Worm (Caenorhabditis elegans) whole organism, L2 larva: ENCODE data around the gene F49C12.7.

ENCODE experiments used
- R02D3.7 ChIP-seq: fragments of 150-350 bp; optimal IDR thresholded peaks from 2 replicates; lab custom pipeline; 2014; ENCODE audit warnings: missing biosample characterization, missing genetic modification characterization
- Y55F3AM.14 ChIP-seq: fragments of 200-800 bp; sonication (Bioruptor generic); optimal IDR thresholded peaks from 2 replicates; lab custom pipeline; 2018; ENCODE audit warnings: mild to moderate bottlenecking, missing genetic modification characterization, missing compliant biosample characterization
- alr-1 ChIP-seq: fragments of 150-350 bp; optimal IDR thresholded peaks from 2 replicates; lab custom pipeline; 2014; ENCODE audit warnings: missing biosample characterization, missing genetic modification characterization
- aly-2 ChIP-seq: fragments of 150-350 bp; optimal IDR thresholded peaks from 2 replicates; lab custom pipeline; 2014; ENCODE audit warnings: missing biosample characterization, missing genetic modification characterization
- ama-1 ChIP-seq: fragments of 150-350 bp; optimal IDR thresholded peaks from 2 replicates; lab custom pipeline; 2018; ENCODE audit warnings: inconsistent platforms
- ceh-16 ChIP-seq: fragments of 150-350 bp; optimal IDR thresholded peaks from 2 replicates; lab custom pipeline; 2014; ENCODE audit warnings: missing biosample characterization, missing genetic modification characterization
- elt-1 ChIP-seq: fragments of 150-350 bp; optimal IDR thresholded peaks from 2 replicates; lab custom pipeline; 2014; ENCODE audit warnings: missing biosample characterization, missing genetic modification characterization
- elt-3 ChIP-seq: sonication (generic microtip); optimal IDR thresholded peaks from 2 replicates; lab custom pipeline; 2017; ENCODE audit warnings: missing biosample characterization, missing genetic modification characterization
- fos-1 ChIP-seq: fragments of 150-350 bp; optimal IDR thresholded peaks from 2 replicates; lab custom pipeline; 2014; ENCODE audit warnings: missing biosample characterization, missing genetic modification characterization
- lin-39 ChIP-seq: fragments of 150-350 bp; optimal IDR thresholded peaks from 2 replicates; lab custom pipeline; 2014; ENCODE audit warnings: missing biosample characterization, missing genetic modification reagents, missing genetic modification characterization
- nhr-237 ChIP-seq: fragments of 150-350 bp; optimal IDR thresholded peaks from 2 replicates; lab custom pipeline; 2014; ENCODE audit warnings: missing biosample characterization, missing genetic modification characterization
- zag-1 ChIP-seq: fragments of 150-350 bp; optimal IDR thresholded peaks from 2 replicates; lab custom pipeline; 2014; ENCODE audit warnings: missing biosample characterization, missing genetic modification characterization
- ztf-11 ChIP-seq: sonication (generic microtip); optimal IDR thresholded peaks from 2 replicates; lab custom pipeline; 2017; ENCODE audit warnings: missing biosample characterization, missing genetic modification characterization

DNA sequence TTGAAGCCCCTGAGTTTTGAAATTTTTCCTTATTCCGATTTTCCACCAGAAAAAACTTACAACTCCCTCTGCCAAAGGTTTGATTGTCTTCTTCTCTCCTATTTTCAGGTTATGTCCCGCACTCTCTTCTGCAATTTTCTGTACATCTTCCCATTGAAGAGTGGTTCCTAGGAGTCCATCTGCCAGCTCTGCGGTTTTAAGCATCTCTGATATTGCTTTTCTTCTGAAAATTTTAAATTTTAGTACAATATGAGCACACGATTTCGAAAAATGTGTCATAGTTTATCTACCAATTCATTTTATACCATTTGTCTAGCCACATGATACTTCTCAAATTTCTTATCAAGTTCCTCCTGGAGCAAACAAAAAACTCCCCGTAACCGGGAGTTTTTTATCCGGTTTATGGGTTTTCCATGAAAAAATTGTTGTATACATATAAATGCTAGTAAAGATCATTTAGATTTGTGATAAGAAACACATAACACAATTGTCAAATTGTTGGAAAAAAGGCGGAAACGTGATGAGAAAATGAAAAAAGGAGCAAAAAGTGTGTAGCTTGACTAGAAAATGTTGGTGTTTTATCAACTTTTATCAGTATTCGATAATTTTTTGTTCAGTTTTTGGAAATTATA is 1.7 kb downstream of the F49C12.7 start:
- TF ChIP-seq nhr-237 (tag; lab: Kevin White, UChicago) (no peak), elt-1 (tag; lab: Kevin White, UChicago) (no peak), fos-1 (peak; percentile 50), ceh-16 (tag; lab: Kevin White, UChicago) (no peak), R02D3.7 (no peak), elt-3 (tag; lab: Kevin White, UChicago) (no peak), alr-1 (tag; lab: Kevin White, UChicago) (no peak), ztf-11 (tag; lab: Kevin White, UChicago) (no peak), ama-1 (lab: Kevin White, UChicago) (no peak), aly-2 (tag; lab: Kevin White, UChicago) (no peak), zag-1 (tag; lab: Kevin White, UChicago) (no peak), Y55F3AM.14 (GFP tag; lab: Kevin White, UChicago) (no peak), lin-39 (tag; lab: Kevin White, UChicago) (no peak)
